Worm (Caenorhabditis elegans): ENCODE measurements around the gene F13E9.11.

F13E9.11 gene

ce11 chrIV:10825383-10825782, 43.6 kb downstream of the F13E9.11 start (continued):
- TF ChIP-seq ztf-6 (GFP tag; IDR thresholded peaks at IDR 0.05), result no peak

ce11 chrIV:10821672-10822304, 47.1 kb downstream of the F13E9.11 start:
- TF ChIP-seq ztf-28 (GFP tag; IDR thresholded peaks at IDR 0.05), result no peak
- TF ChIP-seq let-526 (GFP tag; IDR thresholded peaks at IDR 0.05), result no peak
- TF ChIP-seq sea-2 (GFP tag; IDR thresholded peaks at IDR 0.05), result no peak
- TF ChIP-seq hmg-20 (GFP tag; IDR thresholded peaks at IDR 0.05), result no peak
- no peak for TF ChIP-seq ceh-79 (tag; optimal IDR thresholded peaks at IDR 0.05)
- TF ChIP-seq dox-1 (GFP tag; IDR thresholded peaks at IDR 0.05), result peak; percentile 69
- no peak for TF ChIP-seq nfya-1 (tag; optimal IDR thresholded peaks at IDR 0.05; ENCODE audit: borderline replicate concordance, insufficient read depth)
- TF ChIP-seq nhr-80 (tag; optimal IDR thresholded peaks at IDR 0.05), result peak; percentile 87
- TF ChIP-seq nhr-120 (GFP tag; IDR thresholded peaks at IDR 0.05), result no peak
- TF ChIP-seq aptf-2 (GFP tag; conservative IDR thresholded peaks at IDR 0.05), result 0 out of 2 replicates have a peak, but pooled peaks have one; percentile 10
- no peak for TF ChIP-seq F57A8.1 (GFP tag; optimal IDR thresholded peaks at IDR 0.05)
- no peak for TF ChIP-seq atf-7 (tag; optimal IDR thresholded peaks at IDR 0.05)
- TF ChIP-seq repo-1 (tag; optimal IDR thresholded peaks at IDR 0.05), result peak; percentile 9
- TF ChIP-seq fkh-3 (tag; optimal IDR thresholded peaks at IDR 0.05), result no peak
- TF ChIP-seq cebp-2 (GFP tag; IDR thresholded peaks at IDR 0.05), result no peak
- TF ChIP-seq ZK185.1 (tag; optimal IDR thresholded peaks at IDR 0.05; ENCODE audit: poor library complexity, severe bottlenecking), result peak; percentile 60
- no peak for TF ChIP-seq nhr-90 (tag; optimal IDR thresholded peaks at IDR 0.05)
- no peak for TF ChIP-seq hrde-1 (tag; optimal IDR thresholded peaks at IDR 0.05; ENCODE audit: borderline replicate concordance)
- TF ChIP-seq snpc-1.1 (tag; optimal IDR thresholded peaks at IDR 0.05; ENCODE audit: insufficient read depth), result no peak
- TF ChIP-seq egl-44 (GFP tag; IDR thresholded peaks at IDR 0.05), result no peak
- TF ChIP-seq attf-6 (GFP tag; IDR thresholded peaks at IDR 0.05), result no peak
- TF ChIP-seq F55B11.4 (tag; optimal IDR thresholded peaks at IDR 0.05; ENCODE audit: borderline replicate concordance, insufficient read depth), result no peak
- no peak for TF ChIP-seq T07F8.4 (tag; optimal IDR thresholded peaks at IDR 0.05)
- peak; percentile 78 for TF ChIP-seq attf-5 (GFP tag; optimal IDR thresholded peaks at IDR 0.05)
- no peak for TF ChIP-seq dpl-1 (GFP tag; optimal IDR thresholded peaks at IDR 0.05)
- peak; percentile 47; the same call in 1 of the 2 replicates for TF ChIP-seq rcor-1 (GFP tag; IDR thresholded peaks at IDR 0.05)
- 0 out of 2 replicates have a peak, but pooled peaks have one; percentile 40 for TF ChIP-seq Y56A3A.18 (GFP tag; IDR thresholded peaks at IDR 0.05)
- TF ChIP-seq tbx-9 (tag; optimal IDR thresholded peaks at IDR 0.05; ENCODE audit: borderline replicate concordance), result no peak
- TF ChIP-seq F52B5.7 (tag; optimal IDR thresholded peaks at IDR 0.05), result peak; percentile 8
- TF ChIP-seq madf-10 (tag; optimal IDR thresholded peaks at IDR 0.05), result peak; percentile 38
- no peak for TF ChIP-seq ccch-3 (GFP tag; optimal IDR thresholded peaks at IDR 0.05)
- no peak for TF ChIP-seq F39B2.1 (GFP tag; IDR thresholded peaks at IDR 0.05)
- TF ChIP-seq athp-1 (tag; optimal IDR thresholded peaks at IDR 0.05), result no peak
- no peak for TF ChIP-seq ekl-4 (GFP tag; IDR thresholded peaks at IDR 0.05)
- peak; percentile 47 for TF ChIP-seq lin-54 (GFP tag; optimal IDR thresholded peaks at IDR 0.05)
- no peak for TF ChIP-seq attf-3 (GFP tag; conservative IDR thresholded peaks at IDR 0.05)
- no peak for TF ChIP-seq nhr-179 (tag; optimal IDR thresholded peaks at IDR 0.05)
- TF ChIP-seq F23B12.7 (tag; optimal IDR thresholded peaks at IDR 0.05; ENCODE audit: insufficient read depth), result peak; percentile 28
- no peak for TF ChIP-seq lsl-1 (GFP tag; optimal IDR thresholded peaks at IDR 0.05)
- TF ChIP-seq lin-40 (tag; optimal IDR thresholded peaks at IDR 0.05), result peak; percentile 86
- TF ChIP-seq hlh-12 (tag; optimal IDR thresholded peaks at IDR 0.05), result no peak
- TF ChIP-seq Y67H2A.10 (GFP tag; conservative IDR thresholded peaks at IDR 0.05), result no peak
- peak; percentile 52 for TF ChIP-seq unc-62 (GFP tag; optimal IDR thresholded peaks at IDR 0.05)
- TF ChIP-seq unc-130 (GFP tag; optimal IDR thresholded peaks at IDR 0.05), result no peak
- no peak for TF ChIP-seq ztf-25 (GFP tag; IDR thresholded peaks at IDR 0.05)
